Fruit fly (Drosophila melanogaster) whole organism, embryonic: ENCODE measurements around the gene Drsl1.

Source experiments
- CG10209 ChIP-seq: fragments of 200-800 bp; sonication (Bioruptor generic); optimal IDR thresholded peaks from 3 replicates; lab custom pipeline; 2017; ENCODE audit warnings: missing biosample characterization, mild to moderate bottlenecking, missing genetic modification characterization, missing genetic modification reagents
- CG10366 ChIP-seq: fragments of 200-800 bp; sonication (Bioruptor generic); IDR thresholded peaks from 2 replicates; pipeline ENCODE4 v1.3.6; 2022; ENCODE audit warnings: missing biosample characterization, missing genetic modification characterization
- CG11247 ChIP-seq: fragments of 200-800 bp; sonication (Bioruptor generic); IDR thresholded peaks from 2 replicates; pipeline ENCODE4 v1.3.6; 2022; ENCODE audit warnings: missing biosample characterization, missing genetic modification characterization
- CG11398 ChIP-seq: fragments of 200-800 bp; sonication (Bioruptor generic); optimal IDR thresholded peaks from 2 replicates; lab custom pipeline; 2016; ENCODE audit warnings: missing biosample characterization, missing genetic modification characterization
- CG12104 ChIP-seq: fragments of 200-800 bp; sonication (Bioruptor generic); optimal IDR thresholded peaks from 3 replicates; lab custom pipeline; 2016; ENCODE audit warnings: missing biosample characterization, missing genetic modification characterization
- CG15073 ChIP-seq: fragments of 200-800 bp; sonication (Bioruptor generic); optimal IDR thresholded peaks from 2 replicates; lab custom pipeline; 2016; ENCODE audit warnings: missing biosample characterization, missing genetic modification characterization
- CG15696 ChIP-seq: fragments of 200-800 bp; sonication (Bioruptor generic); optimal IDR thresholded peaks from 2 replicates; lab custom pipeline; 2019; ENCODE audit warnings: missing biosample characterization, mild to moderate bottlenecking, missing genetic modification characterization, moderate library complexity
- CG1647 ChIP-seq: fragments of 200-800 bp; sonication (Bioruptor generic); optimal IDR thresholded peaks from 3 replicates; lab custom pipeline; 2016; ENCODE audit warnings: missing biosample characterization, missing genetic modification characterization
- CG2120 ChIP-seq: fragments of 200-800 bp; sonication (Bioruptor generic); optimal IDR thresholded peaks from 3 replicates; lab custom pipeline; 2016; ENCODE audit warnings: missing biosample characterization, missing genetic modification characterization
- CG32772 ChIP-seq: fragments of 200-800 bp; sonication (Bioruptor generic); IDR thresholded peaks from 2 replicates; pipeline ENCODE4 v1.3.6; 2022; ENCODE audit warnings: missing biosample characterization, missing genetic modification characterization
- CG3281 ChIP-seq: fragments of 200-800 bp; sonication (Bioruptor generic); optimal IDR thresholded peaks from 3 replicates; lab custom pipeline; 2017; ENCODE audit warnings: missing biosample characterization, mild to moderate bottlenecking, missing genetic modification characterization
- CG34224 ChIP-seq: fragments of 200-800 bp; sonication (Bioruptor generic); IDR thresholded peaks from 3 replicates; pipeline ENCODE4 v1.3.6; 2022; ENCODE audit warnings: missing biosample characterization, missing genetic modification characterization; ENCODE audit not compliant: partially characterized antibody
- CG4328 ChIP-seq: fragments of 200-800 bp; sonication (Bioruptor generic); optimal IDR thresholded peaks from 3 replicates; lab custom pipeline; 2017; ENCODE audit warnings: missing biosample characterization, missing genetic modification reagents, missing genetic modification characterization
- CG4404 ChIP-seq: fragments of 200-800 bp; sonication (Bioruptor generic); IDR thresholded peaks from 2 replicates; pipeline ENCODE4 v1.3.6; 2022; ENCODE audit warnings: missing biosample characterization, missing genetic modification characterization
- CG6765 ChIP-seq: fragments of 200-800 bp; sonication (Bioruptor generic); optimal IDR thresholded peaks from 3 replicates; lab custom pipeline; 2017; ENCODE audit warnings: missing biosample characterization, mild to moderate bottlenecking, missing genetic modification characterization
- CG6854 ChIP-seq: fragments of 200-800 bp; sonication (Bioruptor generic); optimal IDR thresholded peaks from 3 replicates; lab custom pipeline; 2017; ENCODE audit warnings: missing biosample characterization, mild to moderate bottlenecking, missing genetic modification characterization
- CG8388 ChIP-seq: fragments of 200-800 bp; sonication (Bioruptor generic); optimal IDR thresholded peaks from 2 replicates; lab custom pipeline; 2019; ENCODE audit warnings: missing biosample characterization, mild to moderate bottlenecking, missing genetic modification characterization, moderate library complexity
- CG9727 ChIP-seq: fragments of 200-800 bp; sonication (Bioruptor generic); optimal IDR thresholded peaks from 3 replicates; lab custom pipeline; 2017; ENCODE audit warnings: missing biosample characterization, mild to moderate bottlenecking, missing genetic modification characterization
- CG9876 ChIP-seq: fragments of 200-800 bp; sonication (Bioruptor generic); optimal IDR thresholded peaks from 2 replicates; lab custom pipeline; 2016; ENCODE audit warnings: missing biosample characterization, missing genetic modification characterization
- CTCF ChIP-seq: fragments of 200-800 bp; sonication (Bioruptor generic); optimal IDR thresholded peaks from 2 replicates; lab custom pipeline; 2017; ENCODE audit warnings: missing biosample characterization, mild to moderate bottlenecking, missing genetic modification characterization, moderate library complexity
- Ets97D ChIP-seq: fragments of 200-800 bp; sonication (Bioruptor generic); optimal IDR thresholded peaks from 3 replicates; lab custom pipeline; 2016; ENCODE audit warnings: missing biosample characterization, missing genetic modification characterization
- HLH3B ChIP-seq: fragments of 200-800 bp; sonication (Bioruptor generic); IDR thresholded peaks from 2 replicates; pipeline ENCODE4 v1.3.6; 2022; ENCODE audit warnings: missing biosample characterization, missing genetic modification characterization
- Max ChIP-seq: fragments of 200-800 bp; sonication (Bioruptor generic); optimal IDR thresholded peaks from 2 replicates; lab custom pipeline; 2016; ENCODE audit warnings: missing biosample characterization, mild to moderate bottlenecking, missing genetic modification characterization
- Stat92E ChIP-seq, 3 experiments: fragments of >200 bp in 2 of 3; fragments of 200-800 bp in 1 of 3; sonication (Bioruptor generic) in 1 of 3; optimal IDR thresholded peaks; 2 replicates each; lab custom pipeline; 2017 to 2019; ENCODE audit warnings: missing biosample characterization in 3 of 3, missing genetic modification characterization in 3 of 3, mild to moderate bottlenecking in 1 of 3, moderate library complexity in 1 of 3
- Taf1 ChIP-seq: fragments of 200-800 bp; sonication (Bioruptor generic); IDR thresholded peaks from 2 replicates; pipeline ENCODE4 v1.3.6; 2022; ENCODE audit warnings: missing biosample characterization, missing genetic modification characterization
- amos ChIP-seq: fragments of 200-800 bp; sonication (Bioruptor generic); IDR thresholded peaks from 2 replicates; pipeline ENCODE4 v1.3.6; 2022; ENCODE audit warnings: missing biosample characterization, missing genetic modification characterization; ENCODE audit not compliant: partially characterized antibody
- ara ChIP-seq: fragments of 200-800 bp; sonication (Bioruptor generic); IDR thresholded peaks from 2 replicates; pipeline ENCODE4 v1.3.6; 2022; ENCODE audit warnings: missing biosample characterization, missing genetic modification characterization
- bab2 ChIP-seq: fragments of 200-800 bp; sonication (Bioruptor generic); optimal IDR thresholded peaks from 2 replicates; lab custom pipeline; 2016; ENCODE audit warnings: missing biosample characterization, missing genetic modification characterization
- bcd ChIP-seq: fragments of 200-800 bp; sonication (Bioruptor generic); optimal IDR thresholded peaks from 2 replicates; lab custom pipeline; 2017; ENCODE audit warnings: missing biosample characterization, mild to moderate bottlenecking, missing genetic modification characterization
- bsh ChIP-seq, 2 experiments: fragments of 200-800 bp; sonication (Bioruptor generic); optimal IDR thresholded peaks; 2 replicates each; lab custom pipeline; 2017 to 2018; ENCODE audit warnings: mild to moderate bottlenecking in 2 of 2, missing biosample characterization in 2 of 2, missing genetic modification characterization in 2 of 2, moderate library complexity in 1 of 2
- btn ChIP-seq: fragments of 200-800 bp; sonication (Bioruptor generic); optimal IDR thresholded peaks from 2 replicates; lab custom pipeline; 2016; ENCODE audit warnings: missing biosample characterization, missing genetic modification characterization
- cwo ChIP-seq: fragments of 200-800 bp; sonication (Bioruptor generic); optimal IDR thresholded peaks from 3 replicates; lab custom pipeline; 2017; ENCODE audit warnings: missing biosample characterization, missing genetic modification characterization, mild to moderate bottlenecking, moderate library complexity, missing genetic modification reagents
- ems ChIP-seq: fragments of 200-800 bp; sonication (Bioruptor generic); optimal IDR thresholded peaks from 3 replicates; lab custom pipeline; 2016; ENCODE audit warnings: missing biosample characterization, missing genetic modification characterization
- fu2 ChIP-seq: fragments of 200-800 bp; sonication (Bioruptor generic); optimal IDR thresholded peaks from 2 replicates; lab custom pipeline; 2016; ENCODE audit warnings: missing biosample characterization, missing genetic modification characterization
- grau ChIP-seq: fragments of 200-800 bp; optimal IDR thresholded peaks from 3 replicates; lab custom pipeline; 2019; ENCODE audit warnings: missing biosample characterization, mild to moderate bottlenecking, missing genetic modification characterization, moderate library complexity
- gsb-n ChIP-seq: fragments of 200-800 bp; sonication (Bioruptor generic); optimal IDR thresholded peaks from 3 replicates; lab custom pipeline; 2018; ENCODE audit warnings: missing biosample characterization, mild to moderate bottlenecking, missing genetic modification characterization
- hb ChIP-seq: fragments of 200-800 bp; sonication (Bioruptor generic); IDR thresholded peaks from 3 replicates; pipeline ENCODE4 v1.3.6; 2022; ENCODE audit warnings: missing biosample characterization, missing genetic modification characterization; ENCODE audit not compliant: partially characterized antibody
- her ChIP-seq: fragments of 200-800 bp; sonication (Bioruptor generic); optimal IDR thresholded peaks from 2 replicates; lab custom pipeline; 2016; ENCODE audit warnings: missing biosample characterization, missing genetic modification characterization
- hth ChIP-seq: fragments of >200 bp; optimal IDR thresholded peaks from 2 replicates; lab custom pipeline; 2017; ENCODE audit warnings: inconsistent platforms
- insv ChIP-seq, 2 experiments: fragments of 200-800 bp; sonication (Bioruptor generic); optimal IDR thresholded peaks; 3 replicates each; lab custom pipeline; 2016 to 2018; ENCODE audit warnings: missing biosample characterization in 2 of 2, missing genetic modification characterization in 2 of 2
- inv ChIP-seq: fragments of 200-800 bp; sonication (Bioruptor generic); IDR thresholded peaks from 2 replicates; pipeline ENCODE4 v1.3.6; 2022; ENCODE audit warnings: missing biosample characterization, missing genetic modification characterization; ENCODE audit not compliant: partially characterized antibody
- jumu ChIP-seq: fragments of 200-800 bp; sonication (Bioruptor generic); optimal IDR thresholded peaks from 3 replicates; lab custom pipeline; 2016; ENCODE audit warnings: missing biosample characterization, missing genetic modification characterization
- lbe ChIP-seq: fragments of 200-800 bp; sonication (Bioruptor generic); optimal IDR thresholded peaks from 2 replicates; lab custom pipeline; 2016; ENCODE audit warnings: missing biosample characterization, mild to moderate bottlenecking, missing genetic modification characterization
- lilli ChIP-seq: fragments of 200-800 bp; sonication (Bioruptor generic); optimal IDR thresholded peaks from 3 replicates; lab custom pipeline; 2016; ENCODE audit warnings: missing biosample characterization, missing genetic modification characterization
- nau ChIP-seq: fragments of 200-800 bp; sonication (Bioruptor generic); optimal IDR thresholded peaks from 3 replicates; lab custom pipeline; 2017; ENCODE audit warnings: missing biosample characterization, mild to moderate bottlenecking, missing genetic modification characterization, missing genetic modification reagents
- ro ChIP-seq: fragments of 200-800 bp; sonication (Bioruptor generic); IDR thresholded peaks from 2 replicates; pipeline ENCODE4 v1.3.6; 2022; ENCODE audit warnings: missing biosample characterization, missing genetic modification characterization
- run ChIP-seq: fragments of 200-800 bp; sonication (Bioruptor generic); optimal IDR thresholded peaks from 3 replicates; lab custom pipeline; 2018; ENCODE audit warnings: missing biosample characterization, mild to moderate bottlenecking, missing genetic modification characterization
- slp2 ChIP-seq: fragments of 200-800 bp; sonication (Bioruptor generic); optimal IDR thresholded peaks from 2 replicates; lab custom pipeline; 2016; ENCODE audit warnings: missing biosample characterization, missing genetic modification characterization
- usp ChIP-seq: fragments of >200 bp; optimal IDR thresholded peaks from 2 replicates; lab custom pipeline; 2017; ENCODE audit warnings: missing biosample characterization, missing genetic modification characterization
- wek ChIP-seq: fragments of 200-800 bp; sonication (Bioruptor generic); optimal IDR thresholded peaks from 3 replicates; lab custom pipeline; 2018; ENCODE audit warnings: missing biosample characterization, mild to moderate bottlenecking, missing genetic modification characterization, moderate library complexity
- yki ChIP-seq: fragments of >200 bp; optimal IDR thresholded peaks from 3 replicates; lab custom pipeline; 2018
- zfh2 ChIP-seq: fragments of 200-800 bp; sonication (Bioruptor generic); optimal IDR thresholded peaks from 2 replicates; lab custom pipeline; 2016; ENCODE audit warnings: missing biosample characterization, missing genetic modification characterization

Gene Drsl1

DNA sequence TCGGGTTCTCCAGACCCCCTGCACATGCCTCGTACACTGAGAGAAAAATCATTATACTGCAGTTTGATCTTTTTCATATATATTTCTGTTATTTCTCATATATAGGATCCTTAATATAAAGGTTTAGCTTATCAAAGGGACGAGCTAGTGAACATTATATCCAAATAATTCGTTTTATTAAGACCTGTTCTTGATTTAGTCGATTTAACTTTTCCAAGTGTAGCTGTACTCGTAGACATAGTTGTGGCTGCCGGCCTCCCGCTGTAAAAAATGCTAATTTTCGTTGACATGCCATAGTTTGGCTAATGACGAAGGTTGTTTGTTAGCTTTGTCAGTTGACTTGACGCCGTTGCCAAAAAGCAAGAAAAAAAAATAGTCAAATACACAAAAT, 46.9 kb upstream of the Drsl1 start (continued):
- TF ChIP-seq ro (GFP tag; lab: Robert Waterston, UW) (peak; percentile 62), bsh (GFP tag; optimal IDR thresholded peaks at IDR 0.05; lab: Kevin White, UChicago) (peak; percentile 20 to 90), CG3281 (GFP tag; lab: Kevin White, UChicago) (peak; percentile 87), fu2 (GFP tag; lab: Kevin White, UChicago) (peak; percentile 28), run (tag; lab: Kevin White, UChicago) (peak; percentile 78), lilli (GFP tag; lab: Kevin White, UChicago) (peak; percentile 86), insv (GFP tag; optimal IDR thresholded peaks at IDR 0.05; lab: Kevin White, UChicago) (no peak), btn (GFP tag; lab: Kevin White, UChicago) (peak; percentile 44), yki (lab: Kevin White, UChicago) (no peak), HLH3B (peak; percentile 82), Ets97D (GFP tag; lab: Kevin White, UChicago) (peak; percentile 49), CG8388 (GFP tag; lab: Kevin White, UChicago) (peak; percentile 89), CG12104 (peak; percentile 27), CG10366 (GFP tag; lab: Robert Waterston, UW) (peak; percentile 83), CG6765 (peak; percentile 74), slp2 (GFP tag; lab: Kevin White, UChicago) (peak; percentile 61), CG11398 (GFP tag; lab: Kevin White, UChicago) (peak; percentile 70), jumu (GFP tag; lab: Kevin White, UChicago) (peak; percentile 82), CG11247 (GFP tag; lab: Robert Waterston, UW) (peak; percentile 78), CTCF (no peak), Stat92E (GFP tag; optimal IDR thresholded peaks at IDR 0.05; lab: Kevin White, UChicago) (peak in 1 of 3 experiments; percentile 56), lbe (GFP tag; lab: Kevin White, UChicago) (no peak), wek (GFP tag; lab: Kevin White, UChicago) (peak; percentile 39), cwo (GFP tag; lab: Kevin White, UChicago) (peak; percentile 74), usp (no peak), nau (GFP tag; lab: Kevin White, UChicago) (peak; percentile 68), bcd (GFP tag; lab: Kevin White, UChicago) (peak; percentile 85), CG15696 (tag; lab: Kevin White, UChicago) (peak; percentile 86), hth (no peak), grau (tag; lab: Kevin White, UChicago) (peak; percentile 88), her (GFP tag; lab: Kevin White, UChicago) (peak; percentile 69), CG1647 (GFP tag; lab: Kevin White, UChicago) (peak; percentile 79), CG32772 (GFP tag; lab: Robert Waterston, UW) (peak; percentile 84), bab2 (GFP tag; lab: Kevin White, UChicago) (peak; percentile 65), ems (GFP tag; lab: Kevin White, UChicago) (peak; percentile 77), CG10209 (GFP tag; lab: Kevin White, UChicago) (peak; percentile 77), CG15073 (GFP tag; lab: Kevin White, UChicago) (peak; percentile 30), ara (GFP tag; lab: Robert Waterston, UW) (peak; percentile 81), Max (peak; percentile 79), CG6854 (peak; percentile 69), CG4404 (GFP tag; lab: Robert Waterston, UW) (peak; percentile 79), hb (no peak), zfh2 (GFP tag; lab: Kevin White, UChicago) (peak; percentile 79), CG9727 (GFP tag; lab: Kevin White, UChicago) (peak; percentile 85), gsb-n (tag; lab: Kevin White, UChicago) (peak; percentile 81), CG9876 (GFP tag; lab: Kevin White, UChicago) (peak; percentile 35), amos (GFP tag; lab: Robert Waterston, UW) (no peak), CG34224 (no peak), CG4328 (GFP tag; lab: Kevin White, UChicago) (peak; percentile 25), Taf1 (GFP tag; lab: Robert Waterston, UW) (peak; percentile 87), CG2120 (peak; percentile 88), inv (GFP tag; lab: Robert Waterston, UW) (no peak)
